Worm (Caenorhabditis elegans): Measurements from ENCODE around the gene nhr-6.

- TF ChIP-seq nfya-1 (tag; optimal IDR thresholded peaks at IDR 0.05; ENCODE audit: borderline replicate concordance, insufficient read depth) (no peak), madf-8 (GFP tag; conservative IDR thresholded peaks at IDR 0.05) (no peak), tlf-1 (GFP tag; optimal IDR thresholded peaks at IDR 0.05) (no peak), nhr-179 (tag; optimal IDR thresholded peaks at IDR 0.05) (no peak), ztf-26 (tag; optimal IDR thresholded peaks at IDR 0.05) (no peak)
These were observed 27.1 kb upstream of the nhr-6 start, which contains the start of gene C54C6.7 for ce11 chrIII:3546323-3546722.

All from whole organism, young adult.